Fruit fly (Drosophila melanogaster) whole organism, embryonic: ENCODE data around the gene shv.

Experiments
- Asciz ChIP-seq: fragments of 200-800 bp; sonication (Bioruptor generic); optimal IDR thresholded peaks from 2 replicates; lab custom pipeline; 2017; ENCODE audit warnings: missing biosample characterization, mild to moderate bottlenecking, missing genetic modification characterization, missing genetic modification reagents
- Atf3 ChIP-seq: fragments of 200-800 bp; sonication (Bioruptor generic); optimal IDR thresholded peaks from 3 replicates; lab custom pipeline; 2016; ENCODE audit warnings: missing biosample characterization, missing genetic modification characterization
- BEAF-32 ChIP-seq: fragments of 200-800 bp; sonication (Bioruptor generic); optimal IDR thresholded peaks from 3 replicates; lab custom pipeline; 2017; ENCODE audit warnings: missing biosample characterization, missing genetic modification characterization, mild to moderate bottlenecking, moderate library complexity, missing genetic modification reagents
- CG10209 ChIP-seq: fragments of 200-800 bp; sonication (Bioruptor generic); optimal IDR thresholded peaks from 3 replicates; lab custom pipeline; 2017; ENCODE audit warnings: missing biosample characterization, mild to moderate bottlenecking, missing genetic modification characterization, missing genetic modification reagents
- CG11696 ChIP-seq: fragments of 200-800 bp; sonication (Bioruptor generic); IDR thresholded peaks from 2 replicates; pipeline ENCODE4 v1.3.6; 2022; ENCODE audit warnings: missing biosample characterization, missing genetic modification characterization
- CG11723 ChIP-seq: fragments of 200-800 bp; sonication (Bioruptor generic); optimal IDR thresholded peaks from 2 replicates; lab custom pipeline; 2017; ENCODE audit warnings: missing biosample characterization, mild to moderate bottlenecking, missing genetic modification characterization
- CG12236 ChIP-seq: fragments of 200-800 bp; sonication (Bioruptor generic); optimal IDR thresholded peaks from 2 replicates; lab custom pipeline; 2016; ENCODE audit warnings: missing biosample characterization, missing genetic modification characterization
- CG14441 ChIP-seq: fragments of 200-800 bp; sonication (Bioruptor generic); IDR thresholded peaks from 2 replicates; pipeline ENCODE4 v1.3.6; 2022; ENCODE audit warnings: missing biosample characterization, missing genetic modification characterization
- CG14860 ChIP-seq: fragments of 200-800 bp; sonication (Bioruptor generic); IDR thresholded peaks from 3 replicates; pipeline ENCODE4 v1.3.6; 2022; ENCODE audit warnings: missing biosample characterization, missing genetic modification characterization; ENCODE audit not compliant: partially characterized antibody
- CG15269 ChIP-seq: fragments of 200-800 bp; sonication (Bioruptor generic); optimal IDR thresholded peaks from 2 replicates; lab custom pipeline; 2018; ENCODE audit warnings: missing biosample characterization, mild to moderate bottlenecking, missing genetic modification characterization, moderate library complexity
- CG15514 ChIP-seq: fragments of 200-800 bp; sonication (Bioruptor generic); optimal IDR thresholded peaks from 3 replicates; lab custom pipeline; 2017; ENCODE audit warnings: missing biosample characterization, missing genetic modification characterization, mild to moderate bottlenecking, moderate library complexity, missing genetic modification reagents
- CG15601 ChIP-seq: fragments of 200-800 bp; sonication (Bioruptor generic); optimal IDR thresholded peaks from 3 replicates; lab custom pipeline; 2019; ENCODE audit warnings: missing biosample characterization, mild to moderate bottlenecking, missing genetic modification characterization, moderate library complexity
- CG16863 ChIP-seq: fragments of 200-800 bp; sonication (Bioruptor generic); optimal IDR thresholded peaks from 3 replicates; lab custom pipeline; 2016; ENCODE audit warnings: missing biosample characterization, missing genetic modification characterization
- CG30431 ChIP-seq: fragments of 200-800 bp; sonication (Bioruptor generic); optimal IDR thresholded peaks from 2 replicates; lab custom pipeline; 2017; ENCODE audit warnings: missing biosample characterization, missing genetic modification characterization
- CG33213 ChIP-seq: fragments of 200-800 bp; sonication (Bioruptor generic); optimal IDR thresholded peaks from 3 replicates; lab custom pipeline; 2016; ENCODE audit warnings: missing biosample characterization, missing genetic modification characterization
- CG34376 ChIP-seq: fragments of 200-800 bp; sonication (Bioruptor generic); optimal IDR thresholded peaks from 2 replicates; lab custom pipeline; 2018; ENCODE audit warnings: missing biosample characterization, mild to moderate bottlenecking, missing genetic modification characterization
- CG3847 ChIP-seq: fragments of 200-800 bp; sonication (Bioruptor generic); IDR thresholded peaks from 2 replicates; pipeline ENCODE4 v1.3.6; 2022; ENCODE audit warnings: missing biosample characterization, missing genetic modification characterization
- CG3995 ChIP-seq: fragments of 200-800 bp; sonication (Bioruptor generic); optimal IDR thresholded peaks from 3 replicates; lab custom pipeline; 2016; ENCODE audit warnings: missing biosample characterization, missing genetic modification characterization
- CG4617 ChIP-seq: fragments of 200-800 bp; sonication (Bioruptor generic); optimal IDR thresholded peaks from 3 replicates; lab custom pipeline; 2016; ENCODE audit warnings: missing biosample characterization, missing genetic modification characterization, borderline replicate concordance
- CG4854 ChIP-seq: fragments of 200-800 bp; sonication (Bioruptor generic); optimal IDR thresholded peaks from 2 replicates; lab custom pipeline; 2016; ENCODE audit warnings: missing biosample characterization, missing genetic modification characterization, inconsistent platforms
- CG8281 ChIP-seq: fragments of 200-800 bp; sonication (Bioruptor generic); optimal IDR thresholded peaks from 2 replicates; lab custom pipeline; 2018; ENCODE audit warnings: missing biosample characterization, mild to moderate bottlenecking, missing genetic modification characterization, moderate library complexity
- Dad ChIP-seq: fragments of 200-800 bp; sonication (Bioruptor generic); optimal IDR thresholded peaks from 3 replicates; lab custom pipeline; 2016; ENCODE audit warnings: missing biosample characterization, missing genetic modification characterization
- Dp ChIP-seq: fragments of 200-800 bp; sonication (Bioruptor generic); optimal IDR thresholded peaks from 2 replicates; lab custom pipeline; 2018; ENCODE audit warnings: missing biosample characterization, mild to moderate bottlenecking, missing genetic modification characterization, moderate library complexity
- Gug ChIP-seq: fragments of 200-800 bp; sonication (Bioruptor generic); IDR thresholded peaks from 4 replicates; pipeline ENCODE4 v1.3.6; 2022; ENCODE audit warnings: missing biosample characterization, missing genetic modification characterization
- NC2α ChIP-seq: fragments of 200-800 bp; sonication (Bioruptor generic); optimal IDR thresholded peaks from 2 replicates; lab custom pipeline; 2016; ENCODE audit warnings: missing biosample characterization, missing genetic modification characterization
- Nf-YB ChIP-seq: fragments of 200-800 bp; sonication (Bioruptor generic); optimal IDR thresholded peaks from 3 replicates; lab custom pipeline; 2019; ENCODE audit warnings: missing biosample characterization, mild to moderate bottlenecking, missing genetic modification characterization, moderate library complexity
- Sin3A ChIP-seq: fragments of >200 bp; optimal IDR thresholded peaks from 2 replicates; lab custom pipeline; 2018
- Taf1 ChIP-seq: fragments of 200-800 bp; sonication (Bioruptor generic); IDR thresholded peaks from 2 replicates; pipeline ENCODE4 v1.3.6; 2022; ENCODE audit warnings: missing biosample characterization, missing genetic modification characterization
- Usf ChIP-seq: fragments of 200-800 bp; sonication (Bioruptor generic); optimal IDR thresholded peaks from 2 replicates; lab custom pipeline; 2017; ENCODE audit warnings: missing genotype, missing biosample characterization, missing genetic modification characterization
- Xrp1 ChIP-seq: fragments of 200-800 bp; sonication (Bioruptor generic); IDR thresholded peaks from 2 replicates; pipeline ENCODE4 v1.3.6; 2022; ENCODE audit warnings: missing biosample characterization, missing genetic modification characterization
- YL-1 ChIP-seq: fragments of 200-800 bp; sonication (Bioruptor generic); optimal IDR thresholded peaks from 3 replicates; lab custom pipeline; 2017; ENCODE audit warnings: missing biosample characterization, mild to moderate bottlenecking, missing genetic modification characterization
- abd-A ChIP-seq: fragments of 200-800 bp; sonication (Bioruptor generic); optimal IDR thresholded peaks from 3 replicates; lab custom pipeline; 2019; ENCODE audit warnings: missing biosample characterization, mild to moderate bottlenecking, missing genetic modification characterization, moderate library complexity
- ap ChIP-seq: fragments of 200-800 bp; sonication (Bioruptor generic); IDR thresholded peaks from 2 replicates; pipeline ENCODE4 v1.3.6; 2022; ENCODE audit warnings: missing biosample characterization, missing genetic modification characterization
- ase ChIP-seq: fragments of 200-800 bp; sonication (Bioruptor generic); IDR thresholded peaks from 3 replicates; pipeline ENCODE4 v1.3.6; 2022; ENCODE audit warnings: missing biosample characterization, missing genetic modification characterization
- croc ChIP-seq: fragments of 200-800 bp; sonication (Bioruptor generic); conservative IDR thresholded peaks from 3 replicates; pipeline ENCODE4 v1.3.6; 2022; ENCODE audit warnings: missing biosample characterization, missing genetic modification characterization
- cwo ChIP-seq: fragments of 200-800 bp; sonication (Bioruptor generic); optimal IDR thresholded peaks from 3 replicates; lab custom pipeline; 2017; ENCODE audit warnings: missing biosample characterization, missing genetic modification characterization, mild to moderate bottlenecking, moderate library complexity, missing genetic modification reagents
- da ChIP-seq: fragments of 200-800 bp; sonication (Bioruptor generic); optimal IDR thresholded peaks from 2 replicates; lab custom pipeline; 2016; ENCODE audit warnings: missing biosample characterization, missing genetic modification characterization
- eve ChIP-seq, 2 experiments: fragments of >200 bp; optimal IDR thresholded peaks; 2 replicates each; lab custom pipeline; 2017; ENCODE audit warnings: missing biosample characterization in 2 of 2, missing genetic modification characterization in 2 of 2
- fd102C ChIP-seq: fragments of 200-800 bp; sonication (Bioruptor generic); optimal IDR thresholded peaks from 2 replicates; lab custom pipeline; 2018; ENCODE audit warnings: missing biosample characterization, mild to moderate bottlenecking, missing genetic modification characterization, moderate library complexity
- h ChIP-seq: fragments of >200 bp; optimal IDR thresholded peaks from 2 replicates; lab custom pipeline; 2017
- hb ChIP-seq: fragments of 200-800 bp; sonication (Bioruptor generic); IDR thresholded peaks from 3 replicates; pipeline ENCODE4 v1.3.6; 2022; ENCODE audit warnings: missing biosample characterization, missing genetic modification characterization; ENCODE audit not compliant: partially characterized antibody
- her ChIP-seq: fragments of 200-800 bp; sonication (Bioruptor generic); optimal IDR thresholded peaks from 2 replicates; lab custom pipeline; 2016; ENCODE audit warnings: missing biosample characterization, missing genetic modification characterization
- ind ChIP-seq: fragments of 200-800 bp; sonication (Bioruptor generic); optimal IDR thresholded peaks from 3 replicates; lab custom pipeline; 2016; ENCODE audit warnings: missing biosample characterization, missing genetic modification characterization
- lbe ChIP-seq: fragments of 200-800 bp; sonication (Bioruptor generic); optimal IDR thresholded peaks from 2 replicates; lab custom pipeline; 2016; ENCODE audit warnings: missing biosample characterization, mild to moderate bottlenecking, missing genetic modification characterization
- lola ChIP-seq, 3 experiments: fragments of >200 bp in 2 of 3; fragments of 200-800 bp in 1 of 3; sonication (Bioruptor generic) in 1 of 3; optimal IDR thresholded peaks; 2 replicates each; lab custom pipeline; 2017 to 2019; ENCODE audit warnings: missing biosample characterization in 3 of 3, missing genetic modification characterization in 3 of 3, mild to moderate bottlenecking in 1 of 3, moderate library complexity in 1 of 3
- p53 ChIP-seq: fragments of 200-800 bp; sonication (Bioruptor generic); optimal IDR thresholded peaks from 2 replicates; lab custom pipeline; 2016; ENCODE audit warnings: missing biosample characterization, missing genetic modification characterization
- run ChIP-seq: fragments of 200-800 bp; sonication (Bioruptor generic); optimal IDR thresholded peaks from 3 replicates; lab custom pipeline; 2018; ENCODE audit warnings: missing biosample characterization, mild to moderate bottlenecking, missing genetic modification characterization
- sim ChIP-seq: fragments of 200-800 bp; sonication (Bioruptor generic); IDR thresholded peaks from 2 replicates; pipeline ENCODE4 v1.3.6; 2022; ENCODE audit warnings: missing biosample characterization, missing genetic modification characterization
- sna ChIP-seq: fragments of 200-800 bp; sonication (Bioruptor generic); IDR thresholded peaks from 2 replicates; pipeline ENCODE4 v1.3.6; 2022; ENCODE audit warnings: missing biosample characterization, missing genetic modification characterization; ENCODE audit not compliant: partially characterized antibody
- sug ChIP-seq: fragments of 200-800 bp; optimal IDR thresholded peaks from 2 replicates; lab custom pipeline; 2019; ENCODE audit warnings: missing biosample characterization, mild to moderate bottlenecking, missing genetic modification characterization, moderate library complexity
- z ChIP-seq: fragments of 200-800 bp; sonication (Bioruptor generic); IDR thresholded peaks from 3 replicates; pipeline ENCODE4 v1.3.6; 2022; ENCODE audit warnings: missing biosample characterization, missing genetic modification characterization
- zfh2 ChIP-seq: fragments of 200-800 bp; sonication (Bioruptor generic); optimal IDR thresholded peaks from 2 replicates; lab custom pipeline; 2016; ENCODE audit warnings: missing biosample characterization, missing genetic modification characterization

Gene shv

DNA sequence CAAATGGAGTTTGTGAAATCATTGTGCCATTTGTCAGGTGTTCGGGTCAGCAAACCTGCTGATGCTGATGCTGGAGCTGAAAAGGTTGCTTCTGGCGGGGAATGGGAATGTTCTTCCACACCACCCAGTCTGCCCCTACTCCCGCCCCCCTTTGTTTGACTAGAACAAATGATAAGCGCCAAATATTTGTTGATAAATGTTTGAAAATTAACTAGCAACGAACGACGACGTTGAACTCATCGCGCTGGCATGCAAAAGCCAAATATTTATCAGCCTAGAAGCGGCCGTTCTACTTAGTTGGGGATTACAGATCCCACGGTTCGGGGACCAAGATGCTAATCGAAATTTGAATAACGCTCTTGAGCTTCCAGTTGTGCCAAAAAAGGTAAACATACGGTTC, 27.4 kb upstream of the shv start (continued):
- TF ChIP-seq CG3995 (GFP tag; lab: Kevin White, UChicago) (no peak), lbe (GFP tag; lab: Kevin White, UChicago) (no peak), p53 (GFP tag; lab: Kevin White, UChicago) (no peak), z (GFP tag; lab: Robert Waterston, UW) (no peak), CG3847 (GFP tag; lab: Robert Waterston, UW) (no peak), CG11696 (no peak), YL-1 (GFP tag; lab: Kevin White, UChicago) (no peak), CG15514 (GFP tag; lab: Kevin White, UChicago) (peak; percentile 39), da (GFP tag; lab: Kevin White, UChicago) (no peak), Xrp1 (GFP tag; lab: Robert Waterston, UW) (no peak), CG4854 (no peak), croc (GFP tag; lab: Robert Waterston, UW) (no peak), Atf3 (GFP tag; lab: Kevin White, UChicago) (no peak), sug (tag; lab: Kevin White, UChicago) (no peak), CG10209 (GFP tag; lab: Kevin White, UChicago) (peak; percentile 1), NC2α (no peak), CG34376 (GFP tag; lab: Kevin White, UChicago) (no peak), zfh2 (GFP tag; lab: Kevin White, UChicago) (no peak), CG33213 (GFP tag; lab: Kevin White, UChicago) (no peak), sim (GFP tag; lab: Robert Waterston, UW) (no peak), ap (no peak), CG11723 (GFP tag; lab: Kevin White, UChicago) (no peak), CG15601 (tag; lab: Kevin White, UChicago) (peak; percentile 12), Taf1 (GFP tag; lab: Robert Waterston, UW) (no peak), Sin3A (lab: Kevin White, UChicago) (no peak), Dp (no peak), CG14441 (GFP tag; lab: Robert Waterston, UW) (no peak), CG4617 (GFP tag; lab: Kevin White, UChicago) (no peak), CG8281 (no peak), fd102C (GFP tag; lab: Kevin White, UChicago) (no peak), hb (GFP tag; lab: Robert Waterston, UW) (no peak), sna (no peak), Gug (GFP tag; lab: Robert Waterston, UW) (no peak), abd-A (no peak), run (no peak), Usf (GFP tag; lab: Kevin White, UChicago) (no peak), CG15269 (tag; lab: Kevin White, UChicago) (no peak), her (no peak), ase (GFP tag; lab: Robert Waterston, UW) (no peak), h (lab: Kevin White, UChicago) (no peak), CG12236 (no peak), ind (GFP tag; lab: Kevin White, UChicago) (no peak), BEAF-32 (GFP tag; lab: Kevin White, UChicago) (no peak), cwo (GFP tag; lab: Kevin White, UChicago) (no peak), Dad (no peak), lola (GFP tag; optimal IDR thresholded peaks at IDR 0.05; lab: Kevin White, UChicago) (no peak), CG16863 (GFP tag; lab: Kevin White, UChicago) (no peak), CG14860 (no peak), Asciz (GFP tag; lab: Kevin White, UChicago) (peak; percentile 44), CG30431 (GFP tag; lab: Kevin White, UChicago) (no peak), Nf-YB (GFP tag; lab: Kevin White, UChicago) (no peak), eve (GFP tag; optimal IDR thresholded peaks at IDR 0.05; lab: Kevin White, UChicago) (no peak)
